Worm (Caenorhabditis elegans): ENCODE data around the gene col-146.

col-146 gene

ce11 chrV:9661514-9661913 lies 31.8 kb downstream of the col-146 start, which contains the start of gene pitr-4:
Gene pitr-4 (minus strand): TSS chrV:9661614.
- TF ChIP-seq flt-1 (GFP tag; IDR thresholded peaks at IDR 0.05) (no peak), med-1 (GFP tag; optimal IDR thresholded peaks at IDR 0.05; ENCODE audit: insufficient read depth) (no peak)

ce11 chrV:9663948-9664347 lies 34.2 kb downstream of the col-146 start:
- TF ChIP-seq med-1 (GFP tag; optimal IDR thresholded peaks at IDR 0.05; ENCODE audit: insufficient read depth) (no peak), flt-1 (GFP tag; IDR thresholded peaks at IDR 0.05) (no peak), ztf-29 (GFP tag; IDR thresholded peaks at IDR 0.05) (no peak), klf-2 (GFP tag; conservative IDR thresholded peaks at IDR 0.05) (no peak), cog-1 (tag; optimal IDR thresholded peaks at IDR 0.05) (no peak), T22C8.4 (GFP tag; IDR thresholded peaks at IDR 0.05) (no peak), ref-1 (GFP tag; conservative IDR thresholded peaks at IDR 0.05) (no peak), tab-1 (GFP tag; IDR thresholded peaks at IDR 0.05) (no peak), ztf-23 (GFP tag; IDR thresholded peaks at IDR 0.05) (no peak)

ce11 chrV:9664620-9665019 lies 34.9 kb downstream of the col-146 start:
- TF ChIP-seq tab-1 (GFP tag; IDR thresholded peaks at IDR 0.05) (no peak), T22C8.4 (GFP tag; IDR thresholded peaks at IDR 0.05) (no peak), ztf-29 (GFP tag; IDR thresholded peaks at IDR 0.05) (no peak), flt-1 (GFP tag; IDR thresholded peaks at IDR 0.05) (no peak), cog-1 (tag; optimal IDR thresholded peaks at IDR 0.05) (no peak)

DNA sequence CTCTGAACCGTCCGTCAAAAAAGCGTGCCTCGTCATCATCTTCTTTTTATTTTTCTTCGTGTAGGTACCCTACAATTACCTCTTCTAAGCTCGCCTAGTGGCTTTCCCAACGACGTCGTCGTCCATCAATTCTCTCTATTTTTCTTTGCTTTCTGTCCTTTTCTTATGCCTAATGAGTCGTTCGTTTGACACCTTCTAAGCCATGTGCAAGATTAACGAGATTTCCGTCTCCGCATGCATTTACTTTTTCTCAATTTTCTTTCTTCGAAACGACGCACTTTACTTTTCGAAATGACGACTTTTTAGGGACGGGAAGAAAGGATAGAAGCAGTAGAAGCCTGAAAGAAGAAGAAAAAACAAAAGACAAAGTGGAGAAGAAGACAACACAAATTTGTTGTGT lies 36.7 kb downstream of the col-146 start, which contains the start of gene ZK287.1:
Gene ZK287.1 (plus strand): TSS at position 301 of the 400 bp plus-strand sequence.
- TF ChIP-seq med-1 (GFP tag; optimal IDR thresholded peaks at IDR 0.05; ENCODE audit: insufficient read depth) (no peak), flt-1 (GFP tag; IDR thresholded peaks at IDR 0.05) (no peak), ztf-29 (GFP tag; IDR thresholded peaks at IDR 0.05) (no peak), tab-1 (GFP tag; IDR thresholded peaks at IDR 0.05) (no peak), klf-2 (GFP tag; conservative IDR thresholded peaks at IDR 0.05) (no peak), ref-1 (GFP tag; conservative IDR thresholded peaks at IDR 0.05) (no peak), cog-1 (tag; optimal IDR thresholded peaks at IDR 0.05) (no peak), ztf-23 (GFP tag; IDR thresholded peaks at IDR 0.05) (no peak), T22C8.4 (GFP tag; IDR thresholded peaks at IDR 0.05) (no peak)

DNA sequence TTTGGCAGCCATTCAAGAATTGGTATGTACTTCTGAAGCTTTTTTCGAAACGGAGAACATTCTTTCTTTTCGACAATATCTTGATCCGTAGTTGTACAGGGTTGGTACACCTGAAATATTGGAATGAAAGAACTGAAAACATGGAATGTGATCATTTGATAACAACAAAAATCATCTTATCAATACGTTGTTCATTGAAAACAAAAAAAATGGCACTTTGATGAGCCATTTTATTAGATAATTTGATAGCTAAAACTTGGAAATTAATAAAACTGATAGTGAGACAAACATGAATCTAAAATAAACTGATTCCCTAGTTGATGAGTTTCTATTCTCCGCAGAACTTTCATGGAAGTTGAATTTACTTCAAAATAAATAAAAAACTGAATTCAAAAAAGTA lies 42.8 kb downstream of the col-146 start:
- TF ChIP-seq klf-2 (GFP tag; conservative IDR thresholded peaks at IDR 0.05) (no peak), ref-1 (GFP tag; conservative IDR thresholded peaks at IDR 0.05) (no peak), T22C8.4 (GFP tag; IDR thresholded peaks at IDR 0.05) (no peak), med-1 (GFP tag; optimal IDR thresholded peaks at IDR 0.05; ENCODE audit: insufficient read depth) (no peak), ztf-23 (GFP tag; IDR thresholded peaks at IDR 0.05) (no peak)

- TF ChIP-seq klf-2 (GFP tag; conservative IDR thresholded peaks at IDR 0.05) (no peak), ztf-23 (GFP tag; IDR thresholded peaks at IDR 0.05) (no peak), T22C8.4 (GFP tag; IDR thresholded peaks at IDR 0.05) (no peak), cog-1 (tag; optimal IDR thresholded peaks at IDR 0.05) (no peak), ref-1 (GFP tag; conservative IDR thresholded peaks at IDR 0.05) (no peak), flt-1 (GFP tag; IDR thresholded peaks at IDR 0.05) (no peak), ztf-29 (GFP tag; IDR thresholded peaks at IDR 0.05) (no peak), tab-1 (GFP tag; IDR thresholded peaks at IDR 0.05) (no peak), med-1 (GFP tag; optimal IDR thresholded peaks at IDR 0.05; ENCODE audit: insufficient read depth) (no peak)
These were observed 43.6 kb downstream of the col-146 start, which contains the start of gene sulp-8 for ce11 chrV:9673199-9673843. Gene sulp-8 (minus strand): TSS chrV:9673667.

- TF ChIP-seq cog-1 (tag; optimal IDR thresholded peaks at IDR 0.05), result no peak
- TF ChIP-seq klf-2 (GFP tag; conservative IDR thresholded peaks at IDR 0.05), result no peak
- TF ChIP-seq tab-1 (GFP tag; IDR thresholded peaks at IDR 0.05), result no peak
These were observed 48.2 kb downstream of the col-146 start, which contains the start of gene cthd-1 for ce11 chrV:9677977-9678376. Gene cthd-1 (plus strand): TSS chrV:9678277.

ce11 chrV:9679166-9679565 lies 49.4 kb downstream of the col-146 start, which contains the start of gene ZK287.9:
Gene ZK287.9 (plus strand): TSS chrV:9679357.
- no peak for TF ChIP-seq cog-1 (tag; optimal IDR thresholded peaks at IDR 0.05)
- TF ChIP-seq tab-1 (GFP tag; IDR thresholded peaks at IDR 0.05), result no peak
- no peak for TF ChIP-seq ref-1 (GFP tag; conservative IDR thresholded peaks at IDR 0.05)

- no peak for TF ChIP-seq tab-1 (GFP tag; IDR thresholded peaks at IDR 0.05)
- no peak for TF ChIP-seq cog-1 (tag; optimal IDR thresholded peaks at IDR 0.05)
- no peak for TF ChIP-seq ztf-23 (GFP tag; IDR thresholded peaks at IDR 0.05)
- no peak for TF ChIP-seq med-1 (GFP tag; optimal IDR thresholded peaks at IDR 0.05; ENCODE audit: insufficient read depth)
- TF ChIP-seq T22C8.4 (GFP tag; IDR thresholded peaks at IDR 0.05), result no peak
These were observed 50.5 kb downstream of the col-146 start for ce11 chrV:9680260-9680659.
